Fruit fly (Drosophila melanogaster) whole organism, wandering third instar larva: ENCODE results near the gene Acsx1L.

Source experiments
- Abd-B ChIP-seq: fragments of >200 bp; optimal IDR thresholded peaks from 2 replicates; lab custom pipeline; 2017; ENCODE audit warnings: missing biosample characterization, missing genetic modification characterization
- CG9705 ChIP-seq: fragments of 200-800 bp; sonication (Bioruptor generic); optimal IDR thresholded peaks from 2 replicates; lab custom pipeline; 2018; ENCODE audit warnings: missing biosample characterization, mild to moderate bottlenecking, missing genetic modification characterization
- HLH106 ChIP-seq: fragments of 200-800 bp; optimal IDR thresholded peaks from 3 replicates; lab custom pipeline; 2019; ENCODE audit warnings: missing biosample characterization, mild to moderate bottlenecking, missing genetic modification characterization, moderate library complexity
- Hnf4 ChIP-seq: fragments of 200-800 bp; sonication (Bioruptor generic); optimal IDR thresholded peaks from 2 replicates; lab custom pipeline; 2016; ENCODE audit warnings: missing biosample characterization, mild to moderate bottlenecking, missing genetic modification characterization
- Sp1 ChIP-seq: fragments of 200-800 bp; sonication (Bioruptor generic); optimal IDR thresholded peaks from 3 replicates; lab custom pipeline; 2019; ENCODE audit warnings: missing biosample characterization, mild to moderate bottlenecking, missing genetic modification characterization, moderate library complexity
- Vsx2 ChIP-seq: fragments of 200-300, 225-300 bp; sonication (Bioruptor generic); optimal IDR thresholded peaks from 2 replicates; lab custom pipeline; 2018; ENCODE audit warnings: missing biosample characterization, missing genetic modification characterization; ENCODE audit not compliant: partially characterized antibody
- ey ChIP-seq: fragments of 200-800 bp; sonication (Bioruptor generic); optimal IDR thresholded peaks from 2 replicates; lab custom pipeline; 2016; ENCODE audit warnings: missing biosample characterization, missing genetic modification characterization
- fru ChIP-seq: fragments of 200-800 bp; sonication (Bioruptor generic); optimal IDR thresholded peaks from 3 replicates; lab custom pipeline; 2016; ENCODE audit warnings: missing biosample characterization, mild to moderate bottlenecking, missing genetic modification characterization
- jim ChIP-seq: fragments of 175-275, 200-325 bp; sonication (Bioruptor generic); optimal IDR thresholded peaks from 2 replicates; lab custom pipeline; 2016; ENCODE audit warnings: missing biosample characterization, mild to moderate bottlenecking, missing genetic modification characterization
- lola ChIP-seq: fragments of >200 bp; optimal IDR thresholded peaks from 2 replicates; lab custom pipeline; 2017; ENCODE audit warnings: missing biosample characterization, missing genetic modification characterization
- pan ChIP-seq: fragments of >200 bp; optimal IDR thresholded peaks from 2 replicates; lab custom pipeline; 2017
- tai ChIP-seq: sonication (Bioruptor generic); optimal IDR thresholded peaks from 2 replicates; lab custom pipeline; 2016; ENCODE audit warnings: missing biosample characterization, missing genetic modification characterization
- usp ChIP-seq: fragments of >200 bp; optimal IDR thresholded peaks from 2 replicates; lab custom pipeline; 2017; ENCODE audit warnings: missing biosample characterization, missing genetic modification characterization
- woc ChIP-seq: sonication (Bioruptor generic); optimal IDR thresholded peaks from 2 replicates; lab custom pipeline; 2016; ENCODE audit warnings: missing biosample characterization, mild to moderate bottlenecking, missing genetic modification characterization

DNA sequence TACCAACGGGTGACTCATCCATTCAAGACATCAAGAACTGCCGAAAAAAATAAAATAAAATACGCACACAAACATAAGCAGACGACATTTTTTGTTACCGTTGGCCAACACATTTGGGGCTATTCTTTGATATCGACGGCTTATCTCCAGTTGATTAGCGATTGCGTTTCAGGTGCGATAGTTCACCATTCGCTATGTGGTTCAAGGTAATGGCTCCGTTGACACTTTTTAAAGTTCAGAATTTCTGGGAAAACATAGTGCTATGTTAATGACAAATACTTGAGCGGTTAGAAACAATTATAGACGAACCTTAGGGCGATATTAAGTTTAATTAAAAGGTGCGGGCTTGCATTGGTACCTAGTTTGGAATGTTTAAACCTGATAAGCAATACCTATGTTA is 12.4 kb upstream of the Acsx1L start:
- TF ChIP-seq Vsx2 (GFP tag; lab: Kevin White, UChicago) (no peak), fru (no peak), ey (GFP tag; lab: Kevin White, UChicago) (no peak), Abd-B (no peak), woc (GFP tag; lab: Kevin White, UChicago) (no peak), CG9705 (GFP tag; lab: Kevin White, UChicago) (no peak), Sp1 (no peak), Hnf4 (GFP tag; lab: Kevin White, UChicago) (no peak), HLH106 (tag; lab: Kevin White, UChicago) (no peak), lola (GFP tag; lab: Kevin White, UChicago) (no peak), pan (lab: Kevin White, UChicago) (no peak), jim (GFP tag; lab: Kevin White, UChicago) (no peak), usp (GFP tag; lab: Kevin White, UChicago) (no peak), tai (GFP tag; lab: Kevin White, UChicago) (no peak)
